Fruit fly (Drosophila melanogaster) whole organism, pupa: Measurements from ENCODE around the gene VhaM9.7-b.

ENCODE experiments used
- CG12605 ChIP-seq: fragments of 200-800 bp; sonication (Bioruptor generic); IDR thresholded peaks from 2 replicates; pipeline ENCODE4 v1.3.6; 2022; ENCODE audit warnings: missing biosample characterization, missing genetic modification characterization
- CG13204 ChIP-seq: fragments of 200-800 bp; sonication (Bioruptor generic); optimal IDR thresholded peaks from 2 replicates; lab custom pipeline; 2018; ENCODE audit warnings: missing biosample characterization, mild to moderate bottlenecking, missing genetic modification characterization, moderate library complexity
- CG14655 ChIP-seq: fragments of 200-800 bp; sonication (Bioruptor generic); optimal IDR thresholded peaks from 3 replicates; lab custom pipeline; 2017; ENCODE audit warnings: mild to moderate bottlenecking, missing biosample characterization, missing genetic modification reagents, missing genetic modification characterization
- CG15710 ChIP-seq: fragments of 200-800 bp; sonication (Bioruptor generic); optimal IDR thresholded peaks from 2 replicates; lab custom pipeline; 2018; ENCODE audit warnings: missing biosample characterization, mild to moderate bottlenecking, missing genetic modification characterization, moderate library complexity
- CG17806 ChIP-seq: fragments of 200-800 bp; sonication (Bioruptor generic); optimal IDR thresholded peaks from 2 replicates; lab custom pipeline; 2018; ENCODE audit warnings: missing biosample characterization, mild to moderate bottlenecking, missing genetic modification characterization, moderate library complexity
- CG32121 ChIP-seq: fragments of 200-800 bp; sonication (Bioruptor generic); IDR thresholded peaks from 2 replicates; pipeline ENCODE4 v1.3.6; 2022; ENCODE audit warnings: missing biosample characterization, missing genetic modification characterization
- CG4496 ChIP-seq: fragments of 200-800 bp; sonication (Bioruptor generic); IDR thresholded peaks from 3 replicates; pipeline ENCODE4 v1.3.6; 2022; ENCODE audit warnings: missing biosample characterization, missing genetic modification characterization
- CG8159 ChIP-seq: fragments of 200-800 bp; sonication (Bioruptor generic); optimal IDR thresholded peaks from 3 replicates; lab custom pipeline; 2018; ENCODE audit warnings: missing biosample characterization, mild to moderate bottlenecking, missing genetic modification characterization, moderate library complexity
- CG9948 ChIP-seq: fragments of 200-800 bp; sonication (Bioruptor generic); optimal IDR thresholded peaks from 2 replicates; lab custom pipeline; 2018; ENCODE audit warnings: missing biosample characterization, mild to moderate bottlenecking, missing genetic modification characterization, moderate library complexity
- Ets98B ChIP-seq: fragments of 200-800 bp; sonication (Bioruptor generic); IDR thresholded peaks from 2 replicates; pipeline ENCODE4 v1.3.6; 2022; ENCODE audit warnings: missing biosample characterization, missing genetic modification characterization
- Pif1A ChIP-seq: fragments of 200-800 bp; sonication (Bioruptor generic); optimal IDR thresholded peaks from 3 replicates; lab custom pipeline; 2016; ENCODE audit warnings: missing biosample characterization, missing genetic modification characterization
- Pif1B ChIP-seq: fragments of 200-800 bp; sonication (Bioruptor generic); optimal IDR thresholded peaks from 3 replicates; lab custom pipeline; 2016; ENCODE audit warnings: missing biosample characterization, missing genetic modification characterization
- Snoo ChIP-seq: fragments of 200-800 bp; sonication (Bioruptor generic); optimal IDR thresholded peaks from 3 replicates; lab custom pipeline; 2017; ENCODE audit warnings: missing biosample characterization, mild to moderate bottlenecking, missing genetic modification characterization, inconsistent platforms
- rn ChIP-seq: fragments of 200-800 bp; sonication (Bioruptor generic); IDR thresholded peaks from 2 replicates; pipeline ENCODE4 v1.3.6; 2022; ENCODE audit warnings: missing biosample characterization, missing genetic modification characterization

Gene VhaM9.7-b

dm6 chr3L:21585397-21585796 lies 45.7 kb downstream of the VhaM9.7-b start:
- TF ChIP-seq CG8159 (tag; lab: Kevin White, UChicago) = no peak
- no peak for TF ChIP-seq CG4496 (GFP tag; lab: Robert Waterston, UW)
- TF ChIP-seq rn (GFP tag; lab: Robert Waterston, UW) = no peak
- no peak for TF ChIP-seq CG13204 (GFP tag; lab: Kevin White, UChicago)
- TF ChIP-seq CG15710 (tag; lab: Kevin White, UChicago) = no peak
- TF ChIP-seq Snoo (tag; lab: Kevin White, UChicago) = no peak
- no peak for TF ChIP-seq Ets98B
- no peak for TF ChIP-seq Pif1B (GFP tag; lab: Kevin White, UChicago)
- no peak for TF ChIP-seq Pif1A (GFP tag; lab: Kevin White, UChicago)
- no peak for TF ChIP-seq CG12605 (GFP tag; lab: Robert Waterston, UW)
- no peak for TF ChIP-seq CG17806 (tag; lab: Kevin White, UChicago)
- TF ChIP-seq CG9948 (tag; lab: Kevin White, UChicago) = no peak

- TF ChIP-seq CG4496 (GFP tag; lab: Robert Waterston, UW) = no peak
- TF ChIP-seq CG13204 (GFP tag; lab: Kevin White, UChicago) = no peak
- no peak for TF ChIP-seq Ets98B
- no peak for TF ChIP-seq Snoo (tag; lab: Kevin White, UChicago)
- TF ChIP-seq CG14655 (GFP tag; lab: Kevin White, UChicago) = no peak
- no peak for TF ChIP-seq CG32121 (GFP tag; lab: Robert Waterston, UW)
Measured at dm6 chr3L:21586528-21586927, 46.9 kb downstream of the VhaM9.7-b start, which contains the start of gene TfAP-2. Gene TfAP-2 (plus strand): TSS chr3L:21586828.
